Worm (Caenorhabditis elegans): ENCODE results near the gene F08F8.6.

DNA sequence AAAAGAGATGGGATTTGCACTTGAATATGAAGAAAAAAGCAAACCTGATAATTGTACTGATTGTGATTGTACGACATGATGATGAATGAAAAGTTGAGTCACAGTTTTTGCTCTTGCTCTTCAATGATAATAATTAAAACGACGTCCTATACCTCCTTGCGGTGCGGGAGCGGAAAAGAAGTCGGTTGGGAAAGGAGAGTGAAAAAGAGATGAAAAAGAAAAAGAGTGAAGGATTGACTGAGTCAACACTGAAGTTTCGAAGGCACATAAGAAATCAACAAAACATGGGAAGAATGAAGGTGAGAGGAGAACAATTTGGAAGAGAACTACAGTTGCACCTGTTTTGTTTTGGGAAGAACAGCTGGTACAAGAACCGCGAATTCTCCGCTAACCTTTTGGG is 24.1 kb upstream of the F08F8.6 start, which contains the start of gene F56C9.8:
- TF ChIP-seq hlh-1 (tag; optimal IDR thresholded peaks at IDR 0.05) (no peak), blmp-1 (tag; optimal IDR thresholded peaks at IDR 0.05) (no peak), nhr-2 (tag; optimal IDR thresholded peaks at IDR 0.05) (no peak), nhr-28 (tag; optimal IDR thresholded peaks at IDR 0.05) (no peak), drap-1 (GFP tag; optimal IDR thresholded peaks at IDR 0.05) (no peak), mep-1 (tag; optimal IDR thresholded peaks at IDR 0.05) (no peak), unc-62 (GFP tag; optimal IDR thresholded peaks at IDR 0.05) (no peak), snpc-4 (tag; optimal IDR thresholded peaks at IDR 0.05) (no peak), ceh-43 (GFP tag; optimal IDR thresholded peaks at IDR 0.05) (no peak), nhr-76 (tag; optimal IDR thresholded peaks at IDR 0.05) (no peak), unc-120 (tag; optimal IDR thresholded peaks at IDR 0.05; ENCODE audit: poor library complexity, severe bottlenecking) (no peak), unc-39 (tag; optimal IDR thresholded peaks at IDR 0.05) (no peak), ces-1 (GFP tag; optimal IDR thresholded peaks at IDR 0.05) (no peak), elt-3 (tag; optimal IDR thresholded peaks at IDR 0.05) (no peak)

Measured in whole organism, mixed stage, embryonic.